Worm (Caenorhabditis elegans) whole organism, L4/young adult: ENCODE results near the gene set-1.

Experiments used
- W03F9.2 ChIP-seq: fragments of 150-350 bp; optimal IDR thresholded peaks from 2 replicates; lab custom pipeline; 2014; ENCODE audit warnings: missing biosample characterization, missing genetic modification characterization
- dao-5 ChIP-seq: sonication (generic microtip); optimal IDR thresholded peaks from 2 replicates; lab custom pipeline; 2016; ENCODE audit warnings: missing genotype, missing genetic modification characterization, moderate library complexity, missing compliant biosample characterization
- him-1 ChIP-seq: sonication (generic microtip); optimal IDR thresholded peaks from 2 replicates; lab custom pipeline; 2016; ENCODE audit warnings: missing genotype, missing genetic modification reagents, missing genetic modification characterization, missing compliant biosample characterization

DNA sequence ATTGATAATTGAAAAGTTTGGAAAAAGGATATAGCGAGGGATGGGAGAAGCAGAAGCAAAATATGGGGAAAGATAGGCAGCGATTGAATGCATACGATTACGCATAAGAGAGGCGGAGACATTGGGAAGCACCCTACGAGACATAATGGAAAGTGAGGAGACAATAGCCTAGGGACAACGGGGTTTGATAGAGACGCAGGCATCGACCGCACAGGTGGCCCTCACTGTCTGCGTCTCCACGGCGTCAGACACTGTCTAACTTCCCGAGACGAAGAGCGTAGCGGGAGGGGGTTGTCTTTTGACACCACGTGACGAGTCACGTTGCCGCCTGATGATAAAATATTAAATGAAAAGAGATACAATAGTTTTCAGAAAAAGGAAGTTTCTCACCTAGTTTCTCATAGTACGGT is 31.2 kb downstream of the set-1 start:
- TF ChIP-seq him-1 (tag; lab: Kevin White, UChicago) = no peak
- TF ChIP-seq W03F9.2 = peak; percentile 60
- no peak for TF ChIP-seq dao-5
